Fruit fly (Drosophila melanogaster): Measurements from ENCODE around the gene CG32461.

The CG32461 gene

DNA sequence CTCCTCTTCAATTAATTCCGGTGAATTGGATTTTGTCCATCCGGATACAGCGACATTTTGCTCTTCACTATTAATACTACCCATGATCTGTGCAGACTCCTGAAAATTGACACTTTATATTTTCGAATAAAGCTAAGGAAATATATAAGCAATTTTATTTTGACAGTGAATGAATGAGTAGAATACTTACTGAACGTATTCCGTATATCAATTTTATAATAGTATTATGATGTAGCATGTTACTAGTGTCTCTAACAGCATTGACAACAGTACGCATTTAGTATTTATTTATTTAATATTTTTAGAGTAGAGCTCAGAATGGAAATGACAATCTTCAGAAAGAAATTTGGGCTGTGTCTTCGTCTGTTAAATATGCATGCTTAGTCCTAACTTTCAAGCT lies at the start of gene CG32461:
Gene CG32461 (minus strand): TSS at position 101 of the 400 bp plus-strand sequence.
- no peak for TF ChIP-seq noc (tag; optimal IDR thresholded peaks at IDR 0.05)

DNA sequence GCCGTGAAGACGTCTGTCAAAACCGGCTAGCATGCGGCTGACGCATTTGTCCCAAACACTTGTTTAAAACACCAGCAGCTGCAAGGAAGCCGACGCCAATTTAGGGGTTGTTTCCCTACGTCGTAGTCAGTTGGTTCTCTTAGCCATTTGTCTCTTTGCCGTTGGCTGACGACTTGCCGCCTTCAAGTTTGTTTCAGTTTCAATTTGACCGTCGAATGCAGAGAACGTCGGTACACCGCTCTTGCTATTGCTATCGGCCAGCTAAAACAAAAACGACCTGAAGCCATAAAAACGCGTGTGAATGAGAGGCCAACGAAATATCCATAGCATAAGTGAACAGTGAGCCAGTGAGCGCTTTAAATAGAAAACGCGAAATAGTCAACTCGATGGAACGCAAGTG lies 43.1 kb upstream of the CG32461 start, which contains the start of gene nrm:
Gene nrm (plus strand): TSS at position 197 of the 400 bp plus-strand sequence.
- TF ChIP-seq noc (tag; optimal IDR thresholded peaks at IDR 0.05), result no peak

- no peak for TF ChIP-seq noc (tag; optimal IDR thresholded peaks at IDR 0.05)
These were observed 34.4 kb upstream of the CG32461 start for dm6 chr3L:22989495-22989894.

DNA sequence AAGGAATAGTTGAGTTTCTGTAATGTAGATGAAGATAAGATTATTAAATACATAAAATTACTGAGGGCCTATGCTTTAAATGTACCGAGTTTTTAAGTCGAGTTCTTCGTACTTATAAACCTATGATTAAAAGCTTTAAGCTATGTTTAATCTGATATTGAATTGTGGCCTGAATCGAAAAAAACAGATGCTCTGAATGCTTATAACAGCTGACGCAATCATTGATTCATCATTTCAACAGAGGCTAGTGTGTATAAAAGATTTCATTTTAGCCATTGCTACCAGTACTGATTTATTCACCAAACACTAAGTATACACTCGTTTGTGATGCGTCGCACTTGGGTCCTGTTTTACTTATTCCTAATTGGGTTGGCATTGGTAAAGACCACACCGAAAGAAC lies 32.2 kb upstream of the CG32461 start, which contains the start of gene CG32457:
Gene CG32457 (plus strand): TSS at position 301 of the 400 bp plus-strand sequence.
- TF ChIP-seq noc (tag; optimal IDR thresholded peaks at IDR 0.05), result no peak

dm6 chr3L:22982040-22982439 lies 26.9 kb upstream of the CG32461 start:
- TF ChIP-seq noc (tag; optimal IDR thresholded peaks at IDR 0.05), result no peak

DNA sequence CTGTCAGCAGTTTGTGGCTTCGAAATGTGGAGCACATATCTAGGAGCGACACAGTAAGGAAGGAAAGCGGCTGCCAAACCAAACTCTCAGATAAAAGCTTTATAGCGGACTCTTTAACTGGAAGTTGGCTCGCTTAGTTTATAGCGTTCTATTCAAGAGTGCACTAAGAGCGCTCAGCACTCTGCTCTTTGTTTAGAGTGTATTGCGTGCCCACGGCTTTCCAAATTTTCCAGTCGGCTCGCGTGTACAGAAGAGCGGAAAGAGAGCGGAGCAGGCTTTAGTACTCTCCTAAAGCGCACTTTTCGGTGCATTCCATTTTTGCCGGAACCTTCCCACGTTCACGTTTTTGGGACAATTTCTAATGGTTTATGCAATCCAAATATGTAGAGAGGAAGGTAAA lies 5.2 kb upstream of the CG32461 start:
- TF ChIP-seq noc (tag; optimal IDR thresholded peaks at IDR 0.05), result no peak

- no peak for TF ChIP-seq noc (tag; optimal IDR thresholded peaks at IDR 0.05)
These were observed 3.1 kb upstream of the CG32461 start for dm6 chr3L:22958171-22958570.

dm6 chr3L:22952703-22953102 lies 2.4 kb downstream of the CG32461 start:
- no peak for TF ChIP-seq noc (tag; optimal IDR thresholded peaks at IDR 0.05)

- no peak for TF ChIP-seq noc (tag; optimal IDR thresholded peaks at IDR 0.05)
These were observed 6.8 kb downstream of the CG32461 start for dm6 chr3L:22947993-22948954.

DNA sequence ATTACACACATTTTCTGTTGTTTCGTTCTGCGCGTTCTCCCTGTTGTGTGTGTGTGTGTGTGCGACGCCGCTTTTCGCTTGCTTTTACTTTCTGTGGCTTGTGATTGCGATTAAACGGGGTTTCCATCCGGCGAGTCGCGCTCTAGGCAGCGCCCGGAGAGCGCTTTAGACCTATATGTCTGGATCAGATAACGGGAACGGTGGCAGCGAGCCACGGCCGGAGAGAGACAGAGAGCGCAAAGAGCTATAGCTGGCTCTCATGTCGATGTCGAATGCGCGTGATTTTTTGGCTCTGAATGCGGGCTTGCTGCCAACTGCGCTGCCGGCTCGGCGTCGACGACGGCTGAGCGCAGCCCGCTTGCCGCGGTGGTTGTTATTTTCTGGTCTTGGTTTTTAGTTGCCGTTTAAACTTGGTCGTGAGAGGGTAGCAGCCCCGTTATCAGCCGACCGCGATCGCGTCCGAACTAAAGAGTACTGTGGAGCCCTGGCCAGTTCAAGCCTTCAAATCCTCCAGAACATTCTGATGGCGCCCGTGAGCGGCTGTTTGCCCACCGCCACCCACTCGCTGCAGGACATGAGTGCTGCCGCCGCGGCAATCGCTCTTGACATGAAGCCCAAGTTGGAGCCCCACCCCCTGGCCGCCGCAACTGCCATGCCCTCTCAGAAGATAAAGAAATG lies 9.7 kb downstream of the CG32461 start, which contains the start of gene Mes2:
Gene Mes2 (plus strand): TSS at position 394 of the 678 bp plus-strand sequence.
- no peak for TF ChIP-seq noc (tag; optimal IDR thresholded peaks at IDR 0.05)

- no peak for TF ChIP-seq noc (tag; optimal IDR thresholded peaks at IDR 0.05)
These were observed 10.6 kb downstream of the CG32461 start for dm6 chr3L:22944493-22944892.

dm6 chr3L:22943484-22943883 lies 11.6 kb downstream of the CG32461 start:
- TF ChIP-seq noc (tag; optimal IDR thresholded peaks at IDR 0.05), result no peak

dm6 chr3L:22940249-22940648 lies 14.9 kb downstream of the CG32461 start:
- TF ChIP-seq noc (tag; optimal IDR thresholded peaks at IDR 0.05), result no peak

- TF ChIP-seq noc (tag; optimal IDR thresholded peaks at IDR 0.05), result no peak
These were observed 45.1 kb downstream of the CG32461 start, which contains the start of gene CG12768 for dm6 chr3L:22909914-22910541. Gene CG12768, plus strand, starts transcription at chr3L:22910491.

dm6 chr3L:22909325-22909904 lies 45.7 kb downstream of the CG32461 start:
- TF ChIP-seq noc (tag; optimal IDR thresholded peaks at IDR 0.05), result no peak

Data from whole organism, larva.